Fruit fly (Drosophila melanogaster): Measurements from ENCODE around the gene CG32110.

CG32110 gene

DNA sequence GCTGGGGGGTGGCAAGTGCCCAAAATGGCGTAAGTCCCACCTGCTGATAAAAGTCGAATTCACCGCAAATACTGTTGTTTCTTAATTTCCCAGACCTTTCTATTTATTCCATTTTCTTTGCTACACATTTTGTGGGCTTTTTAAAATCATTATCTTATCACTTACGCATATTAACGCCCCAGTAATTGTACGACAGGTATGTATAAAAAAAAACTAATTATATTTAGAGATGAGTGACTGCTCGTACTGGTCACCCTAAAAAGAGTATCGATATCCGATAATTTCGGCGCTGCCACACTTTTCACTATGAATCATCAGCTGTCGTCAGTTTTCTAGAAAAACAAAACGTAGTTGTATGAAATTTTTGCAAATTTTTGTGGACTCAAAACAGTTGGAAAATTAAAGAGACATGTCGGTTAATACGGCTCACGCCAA is 41.4 kb downstream of the CG32110 start, which contains the start of the genes CG10948 and Wbp2 (continued):
- TF ChIP-seq fd3F (GFP tag; optimal IDR thresholded peaks at IDR 0.05) (no peak), crp (GFP tag; optimal IDR thresholded peaks at IDR 0.05) (peak; percentile 34 to 90), MBD-R2 (GFP tag; IDR thresholded peaks at IDR 0.05) (peak; percentile 66), phol (tag; optimal IDR thresholded peaks at IDR 0.05) (peak; percentile 96), unc-4 (GFP tag; IDR thresholded peaks at IDR 0.05; ENCODE audit: partially characterized antibody) (peak; percentile 58), Max (GFP tag; optimal IDR thresholded peaks at IDR 0.05) (peak; percentile 29), dm (GFP tag; optimal IDR thresholded peaks at IDR 0.05) (peak; percentile 9), br (optimal IDR thresholded peaks at IDR 0.05) (no peak), CHES-1-like (GFP tag; optimal IDR thresholded peaks at IDR 0.05) (peak; percentile 31), CG7271 (tag; optimal IDR thresholded peaks at IDR 0.05) (no peak), chinmo (GFP tag; IDR thresholded peaks at IDR 0.05; ENCODE audit: partially characterized antibody) (no peak), CG3726 (GFP tag; IDR thresholded peaks at IDR 0.05) (no peak), Atf6 (GFP tag; IDR thresholded peaks at IDR 0.05) (no peak), dimm (GFP tag; IDR thresholded peaks at IDR 0.05) (no peak), Nf-YC (tag; optimal IDR thresholded peaks at IDR 0.05) (no peak), Dad (GFP tag; optimal IDR thresholded peaks at IDR 0.05) (peak; percentile 7), BtbVII (GFP tag; optimal IDR thresholded peaks at IDR 0.05) (peak; percentile 54), ATbp (GFP tag; optimal IDR thresholded peaks at IDR 0.05) (no peak), CG10979 (tag; optimal IDR thresholded peaks at IDR 0.05) (peak; percentile 22), nau (GFP tag; optimal IDR thresholded peaks at IDR 0.05) (peak; percentile 37), odd (GFP tag; optimal IDR thresholded peaks at IDR 0.05) (peak; percentile 15), CG2712 (tag; optimal IDR thresholded peaks at IDR 0.05) (peak; percentile 45), CG10366 (GFP tag; IDR thresholded peaks at IDR 0.05) (no peak), CG9817 (tag; optimal IDR thresholded peaks at IDR 0.05) (no peak), CG33213 (GFP tag; optimal IDR thresholded peaks at IDR 0.05) (peak; percentile 31), Sox102F (GFP tag; optimal IDR thresholded peaks at IDR 0.05) (no peak), CG2116 (GFP tag; optimal IDR thresholded peaks at IDR 0.05) (peak; percentile 77), Dp (GFP tag; optimal IDR thresholded peaks at IDR 0.05) (peak; percentile 14), klu (GFP tag; IDR thresholded peaks at IDR 0.05) (no peak), Opbp (GFP tag; IDR thresholded peaks at IDR 0.05; ENCODE audit: partially characterized antibody) (peak; percentile 76), CG6854 (GFP tag; optimal IDR thresholded peaks at IDR 0.05) (peak; percentile 47), Taf1 (GFP tag; IDR thresholded peaks at IDR 0.05) (no peak), CG43689 (GFP tag; IDR thresholded peaks at IDR 0.05) (no peak), HLH4C (GFP tag; IDR thresholded peaks at IDR 0.05; ENCODE audit: partially characterized antibody) (peak; percentile 50; the same call in 1 of the 3 replicates), psq (GFP tag; optimal IDR thresholded peaks at IDR 0.05) (peak; percentile 54), sens (GFP tag) (peak; percentile 88), knrl (GFP tag; IDR thresholded peaks at IDR 0.05; ENCODE audit: partially characterized antibody) (0 out of 3 replicates have a peak, but pooled peaks have one; percentile 54), org-1 (GFP tag; optimal IDR thresholded peaks at IDR 0.05) (no peak), stwl (tag; optimal IDR thresholded peaks at IDR 0.05) (peak; percentile 97), CG34422 (GFP tag; IDR thresholded peaks at IDR 0.05) (peak; percentile 49; the same call in 1 of the 3 replicates), Oli (tag; optimal IDR thresholded peaks at IDR 0.05) (no peak), CG17829 (tag; optimal IDR thresholded peaks at IDR 0.05) (peak; percentile 41), Oaz (GFP tag; IDR thresholded peaks at IDR 0.05) (no peak), CG7372 (GFP tag; IDR thresholded peaks at IDR 0.05) (no peak), CG11085 (GFP tag; IDR thresholded peaks at IDR 0.05) (no peak), tll (GFP tag; optimal IDR thresholded peaks at IDR 0.05) (no peak), CG14710 (tag; optimal IDR thresholded peaks at IDR 0.05) (peak; percentile 62), Stat92E (GFP tag; optimal IDR thresholded peaks at IDR 0.05) (peak in 1 of 3 experiments; percentile 21), CG2120 (GFP tag; optimal IDR thresholded peaks at IDR 0.05) (peak; percentile 19), CG17912 (GFP tag; optimal IDR thresholded peaks at IDR 0.05) (no peak)

Data from whole organism, embryonic.